Fruit fly (Drosophila melanogaster) whole organism, embryonic: Measurements from ENCODE around the gene pix.

ENCODE experiments used
- Adf1 ChIP-seq: fragments of 200-800 bp; sonication (Bioruptor generic); IDR thresholded peaks from 2 replicates; pipeline ENCODE4 v1.3.6; 2022; ENCODE audit warnings: missing biosample characterization, missing genetic modification characterization
- CG10431 ChIP-seq: fragments of 200-800 bp; sonication (Bioruptor generic); optimal IDR thresholded peaks from 3 replicates; lab custom pipeline; 2018; ENCODE audit warnings: missing biosample characterization, mild to moderate bottlenecking, missing genetic modification characterization
- CG10979 ChIP-seq: fragments of 200-800 bp; sonication (Bioruptor generic); optimal IDR thresholded peaks from 2 replicates; lab custom pipeline; 2018; ENCODE audit warnings: missing biosample characterization, mild to moderate bottlenecking, missing genetic modification characterization, moderate library complexity
- CG11085 ChIP-seq: fragments of 200-800 bp; sonication (Bioruptor generic); IDR thresholded peaks from 2 replicates; pipeline ENCODE4 v1.3.6; 2022; ENCODE audit warnings: missing biosample characterization, missing genetic modification characterization
- CG11247 ChIP-seq: fragments of 200-800 bp; sonication (Bioruptor generic); IDR thresholded peaks from 2 replicates; pipeline ENCODE4 v1.3.6; 2022; ENCODE audit warnings: missing biosample characterization, missing genetic modification characterization
- CG11696 ChIP-seq: fragments of 200-800 bp; sonication (Bioruptor generic); IDR thresholded peaks from 2 replicates; pipeline ENCODE4 v1.3.6; 2022; ENCODE audit warnings: missing biosample characterization, missing genetic modification characterization
- CG12659 ChIP-seq: fragments of 200-800 bp; sonication (Bioruptor generic); optimal IDR thresholded peaks from 3 replicates; lab custom pipeline; 2017; ENCODE audit warnings: mild to moderate bottlenecking, missing biosample characterization, missing genetic modification reagents, missing genetic modification characterization
- CG12769 ChIP-seq: fragments of 200-800 bp; sonication (Bioruptor generic); optimal IDR thresholded peaks from 2 replicates; lab custom pipeline; 2019; ENCODE audit warnings: missing biosample characterization, mild to moderate bottlenecking, missing genetic modification characterization, moderate library complexity
- CG14860 ChIP-seq: fragments of 200-800 bp; sonication (Bioruptor generic); IDR thresholded peaks from 3 replicates; pipeline ENCODE4 v1.3.6; 2022; ENCODE audit warnings: missing biosample characterization, missing genetic modification characterization; ENCODE audit not compliant: partially characterized antibody
- CG15479 ChIP-seq: fragments of 200-800 bp; sonication (Bioruptor generic); optimal IDR thresholded peaks from 3 replicates; lab custom pipeline; 2019; ENCODE audit warnings: missing biosample characterization, mild to moderate bottlenecking, missing genetic modification characterization, moderate library complexity
- CG18619 ChIP-seq: fragments of 200-800 bp; sonication (Bioruptor generic); optimal IDR thresholded peaks from 3 replicates; lab custom pipeline; 2017; ENCODE audit warnings: missing biosample characterization, mild to moderate bottlenecking, missing genetic modification characterization
- CG30020 ChIP-seq: fragments of 200-800 bp; optimal IDR thresholded peaks from 2 replicates; lab custom pipeline; 2019; ENCODE audit warnings: missing biosample characterization, mild to moderate bottlenecking, missing genetic modification characterization, moderate library complexity
- CG4282 ChIP-seq: fragments of 200-800 bp; sonication (Bioruptor generic); optimal IDR thresholded peaks from 2 replicates; lab custom pipeline; 2016; ENCODE audit warnings: missing biosample characterization, missing genetic modification characterization
- CG4854 ChIP-seq: fragments of 200-800 bp; sonication (Bioruptor generic); optimal IDR thresholded peaks from 2 replicates; lab custom pipeline; 2016; ENCODE audit warnings: missing biosample characterization, missing genetic modification characterization, inconsistent platforms
- CG5953 ChIP-seq: fragments of 200-800 bp; sonication (Bioruptor generic); IDR thresholded peaks from 2 replicates; pipeline ENCODE4 v1.3.6; 2022; ENCODE audit warnings: missing biosample characterization, missing genetic modification characterization
- CG7357 ChIP-seq: fragments of 200-800 bp; sonication (Bioruptor generic); IDR thresholded peaks from 3 replicates; pipeline ENCODE4 v1.3.6; 2022; ENCODE audit warnings: missing biosample characterization, missing genetic modification characterization
- CG7928 ChIP-seq: fragments of 200-800 bp; sonication (Bioruptor generic); optimal IDR thresholded peaks from 2 replicates; lab custom pipeline; 2017; ENCODE audit warnings: missing biosample characterization, mild to moderate bottlenecking, missing genetic modification characterization
- CG8089 ChIP-seq: fragments of 200-800 bp; sonication (Bioruptor generic); optimal IDR thresholded peaks from 3 replicates; lab custom pipeline; 2016; ENCODE audit warnings: missing biosample characterization, missing genetic modification characterization
- CG8281 ChIP-seq: fragments of 200-800 bp; sonication (Bioruptor generic); optimal IDR thresholded peaks from 2 replicates; lab custom pipeline; 2018; ENCODE audit warnings: missing biosample characterization, mild to moderate bottlenecking, missing genetic modification characterization, moderate library complexity
- Chrac-16 ChIP-seq: fragments of 200-800 bp; sonication (Bioruptor generic); optimal IDR thresholded peaks from 3 replicates; lab custom pipeline; 2016; ENCODE audit warnings: missing biosample characterization, missing genetic modification characterization
- Dp ChIP-seq: fragments of 200-800 bp; sonication (Bioruptor generic); optimal IDR thresholded peaks from 2 replicates; lab custom pipeline; 2018; ENCODE audit warnings: missing biosample characterization, mild to moderate bottlenecking, missing genetic modification characterization, moderate library complexity
- Fer1 ChIP-seq: fragments of 200-800 bp; sonication (Bioruptor generic); optimal IDR thresholded peaks from 2 replicates; lab custom pipeline; 2017; ENCODE audit warnings: missing biosample characterization, mild to moderate bottlenecking, missing genetic modification characterization
- Hand ChIP-seq: fragments of 200-800 bp; sonication (Bioruptor generic); optimal IDR thresholded peaks from 2 replicates; lab custom pipeline; 2017; ENCODE audit warnings: mild to moderate bottlenecking, missing biosample characterization, missing genetic modification reagents, missing genetic modification characterization
- Kr ChIP-seq: fragments of 200-800 bp; sonication (Bioruptor generic); optimal IDR thresholded peaks from 2 replicates; lab custom pipeline; 2017; ENCODE audit warnings: missing biosample characterization, mild to moderate bottlenecking, missing genetic modification characterization
- MTF-1 ChIP-seq: fragments of 200-800 bp; sonication (Bioruptor generic); optimal IDR thresholded peaks from 2 replicates; lab custom pipeline; 2018; ENCODE audit warnings: missing biosample characterization, mild to moderate bottlenecking, missing genetic modification characterization, borderline replicate concordance
- Mad ChIP-seq: fragments of 200-800 bp; sonication (Bioruptor generic); optimal IDR thresholded peaks from 2 replicates; lab custom pipeline; 2016; ENCODE audit warnings: missing biosample characterization, missing genetic modification characterization
- NC2β ChIP-seq: fragments of 200-800 bp; sonication (Bioruptor generic); optimal IDR thresholded peaks from 2 replicates; lab custom pipeline; 2016; ENCODE audit warnings: missing biosample characterization, missing genetic modification characterization
- PHDP ChIP-seq: fragments of 200-800 bp; sonication (Bioruptor generic); optimal IDR thresholded peaks from 3 replicates; lab custom pipeline; 2018; ENCODE audit warnings: missing biosample characterization, mild to moderate bottlenecking, missing genetic modification characterization, moderate library complexity
- Poxn ChIP-seq: fragments of 200-800 bp; sonication (Bioruptor generic); IDR thresholded peaks from 2 replicates; pipeline ENCODE4 v1.3.6; 2022; ENCODE audit warnings: missing biosample characterization, missing genetic modification characterization
- Side ChIP-seq: fragments of 200-800 bp; sonication (Bioruptor generic); optimal IDR thresholded peaks from 2 replicates; lab custom pipeline; 2016; ENCODE audit warnings: missing biosample characterization, missing genetic modification characterization
- Tbp ChIP-seq: fragments of >200 bp; optimal IDR thresholded peaks from 2 replicates; lab custom pipeline; 2018; ENCODE audit warnings: missing biosample characterization, missing genetic modification characterization
- Usf ChIP-seq: fragments of 200-800 bp; sonication (Bioruptor generic); optimal IDR thresholded peaks from 2 replicates; lab custom pipeline; 2017; ENCODE audit warnings: missing genotype, missing biosample characterization, missing genetic modification characterization
- chinmo ChIP-seq: fragments of 200-800 bp; sonication (Bioruptor generic); IDR thresholded peaks from 4 replicates; pipeline ENCODE4 v1.3.6; 2022; ENCODE audit warnings: missing biosample characterization, missing genetic modification characterization; ENCODE audit not compliant: partially characterized antibody
- crp ChIP-seq, 2 experiments: fragments of 200-800 bp; sonication (Bioruptor generic); optimal IDR thresholded peaks; 2 replicates in 1 of 2; 3 replicates in 1 of 2; lab custom pipeline; 2017; ENCODE audit warnings: missing biosample characterization in 2 of 2, missing genetic modification characterization in 2 of 2, mild to moderate bottlenecking in 1 of 2, moderate library complexity in 1 of 2
- cwo ChIP-seq: fragments of 200-800 bp; sonication (Bioruptor generic); optimal IDR thresholded peaks from 3 replicates; lab custom pipeline; 2017; ENCODE audit warnings: missing biosample characterization, missing genetic modification characterization, mild to moderate bottlenecking, moderate library complexity, missing genetic modification reagents
- dimm ChIP-seq: fragments of 200-800 bp; sonication (Bioruptor generic); IDR thresholded peaks from 2 replicates; pipeline ENCODE4 v1.3.6; 2022; ENCODE audit warnings: missing biosample characterization, missing genetic modification characterization
- dmrt99B ChIP-seq: fragments of 200-800 bp; sonication (Bioruptor generic); optimal IDR thresholded peaks from 2 replicates; lab custom pipeline; 2018; ENCODE audit warnings: missing biosample characterization, mild to moderate bottlenecking, missing genetic modification characterization, moderate library complexity
- ems ChIP-seq: fragments of 200-800 bp; sonication (Bioruptor generic); optimal IDR thresholded peaks from 3 replicates; lab custom pipeline; 2016; ENCODE audit warnings: missing biosample characterization, missing genetic modification characterization
- exex ChIP-seq: fragments of 200-800 bp; sonication (Bioruptor generic); optimal IDR thresholded peaks from 4 replicates; lab custom pipeline; 2018; ENCODE audit warnings: missing biosample characterization, mild to moderate bottlenecking, missing genetic modification characterization, moderate library complexity
- fd64A ChIP-seq: fragments of 200-800 bp; sonication (Bioruptor generic); optimal IDR thresholded peaks from 3 replicates; lab custom pipeline; 2018; ENCODE audit warnings: missing biosample characterization, mild to moderate bottlenecking, missing genetic modification characterization
- fu2 ChIP-seq: fragments of 200-800 bp; sonication (Bioruptor generic); optimal IDR thresholded peaks from 2 replicates; lab custom pipeline; 2016; ENCODE audit warnings: missing biosample characterization, missing genetic modification characterization
- insv ChIP-seq, 2 experiments: fragments of 200-800 bp; sonication (Bioruptor generic); optimal IDR thresholded peaks; 3 replicates each; lab custom pipeline; 2016 to 2018; ENCODE audit warnings: missing biosample characterization in 2 of 2, missing genetic modification characterization in 2 of 2
- kay ChIP-seq: fragments of 200-800 bp; sonication (Bioruptor generic); optimal IDR thresholded peaks from 2 replicates; lab custom pipeline; 2016; ENCODE audit warnings: missing biosample characterization, missing genetic modification characterization
- klu ChIP-seq: fragments of 200-800 bp; sonication (Bioruptor generic); IDR thresholded peaks from 2 replicates; pipeline ENCODE4 v1.3.6; 2022; ENCODE audit warnings: missing biosample characterization, missing genetic modification characterization
- lbe ChIP-seq: fragments of 200-800 bp; sonication (Bioruptor generic); optimal IDR thresholded peaks from 2 replicates; lab custom pipeline; 2016; ENCODE audit warnings: missing biosample characterization, mild to moderate bottlenecking, missing genetic modification characterization
- lilli ChIP-seq: fragments of 200-800 bp; sonication (Bioruptor generic); optimal IDR thresholded peaks from 3 replicates; lab custom pipeline; 2016; ENCODE audit warnings: missing biosample characterization, missing genetic modification characterization
- lola ChIP-seq, 3 experiments: fragments of >200 bp in 2 of 3; fragments of 200-800 bp in 1 of 3; sonication (Bioruptor generic) in 1 of 3; optimal IDR thresholded peaks; 2 replicates each; lab custom pipeline; 2017 to 2019; ENCODE audit warnings: missing biosample characterization in 3 of 3, missing genetic modification characterization in 3 of 3, mild to moderate bottlenecking in 1 of 3, moderate library complexity in 1 of 3
- nau ChIP-seq: fragments of 200-800 bp; sonication (Bioruptor generic); optimal IDR thresholded peaks from 3 replicates; lab custom pipeline; 2017; ENCODE audit warnings: missing biosample characterization, mild to moderate bottlenecking, missing genetic modification characterization, missing genetic modification reagents
- nmo ChIP-seq: fragments of 200-800 bp; sonication (Bioruptor generic); optimal IDR thresholded peaks from 2 replicates; lab custom pipeline; 2018; ENCODE audit warnings: missing biosample characterization, mild to moderate bottlenecking, missing genetic modification characterization, moderate library complexity
- slp2 ChIP-seq: fragments of 200-800 bp; sonication (Bioruptor generic); optimal IDR thresholded peaks from 2 replicates; lab custom pipeline; 2016; ENCODE audit warnings: missing biosample characterization, missing genetic modification characterization
- sug ChIP-seq: fragments of 200-800 bp; optimal IDR thresholded peaks from 2 replicates; lab custom pipeline; 2019; ENCODE audit warnings: missing biosample characterization, mild to moderate bottlenecking, missing genetic modification characterization, moderate library complexity

The pix gene

dm6 chr3L:8950955-8951354 lies 23.6 kb downstream of the pix start (continued):
- TF ChIP-seq nau (GFP tag; lab: Kevin White, UChicago) (no peak), CG7928 (GFP tag; lab: Kevin White, UChicago) (no peak), fu2 (GFP tag; lab: Kevin White, UChicago) (no peak), dmrt99B (tag; lab: Kevin White, UChicago) (peak; percentile 78), chinmo (GFP tag; lab: Robert Waterston, UW) (no peak), CG10431 (GFP tag; lab: Kevin White, UChicago) (no peak), CG8089 (GFP tag; lab: Kevin White, UChicago) (no peak), CG4854 (GFP tag; lab: Kevin White, UChicago) (no peak), CG11696 (no peak), PHDP (peak; percentile 59), dimm (no peak), CG5953 (no peak), CG18619 (peak; percentile 16), lilli (GFP tag; lab: Kevin White, UChicago) (no peak), CG15479 (GFP tag; lab: Kevin White, UChicago) (no peak), Dp (GFP tag; lab: Kevin White, UChicago) (no peak), MTF-1 (no peak), klu (no peak), CG14860 (GFP tag; lab: Robert Waterston, UW) (no peak), Fer1 (GFP tag; lab: Kevin White, UChicago) (peak; percentile 9), Poxn (no peak), exex (tag; lab: Kevin White, UChicago) (no peak), CG4282 (GFP tag; lab: Kevin White, UChicago) (no peak), Adf1 (no peak), Hand (no peak), CG30020 (peak; percentile 2), CG7357 (no peak), CG11085 (GFP tag; lab: Robert Waterston, UW) (no peak), CG8281 (tag; lab: Kevin White, UChicago) (no peak), insv (GFP tag; optimal IDR thresholded peaks at IDR 0.05; lab: Kevin White, UChicago) (no peak), CG11247 (GFP tag; lab: Robert Waterston, UW) (no peak), Kr (no peak), sug (tag; lab: Kevin White, UChicago) (no peak), CG12659 (GFP tag; lab: Kevin White, UChicago) (peak; percentile 47), fd64A (GFP tag; lab: Kevin White, UChicago) (no peak), CG10979 (tag; lab: Kevin White, UChicago) (peak; percentile 71), Mad (GFP tag; lab: Kevin White, UChicago) (no peak), cwo (peak; percentile 47), Side (GFP tag; lab: Kevin White, UChicago) (no peak), nmo (peak; percentile 77), NC2β (no peak), CG12769 (no peak), lola (GFP tag; optimal IDR thresholded peaks at IDR 0.05; lab: Kevin White, UChicago) (peak in 1 of 3 experiments; percentile 50), kay (no peak), lbe (no peak), Tbp (GFP tag; lab: Kevin White, UChicago) (no peak), crp (GFP tag; optimal IDR thresholded peaks at IDR 0.05; lab: Kevin White, UChicago) (no peak), ems (GFP tag; lab: Kevin White, UChicago) (no peak), Chrac-16 (GFP tag; lab: Kevin White, UChicago) (peak; percentile 18), Usf (GFP tag; lab: Kevin White, UChicago) (no peak), slp2 (no peak)
